Fruit fly (Drosophila melanogaster): ENCODE results near the gene CG13678.

Gene CG13678

DNA sequence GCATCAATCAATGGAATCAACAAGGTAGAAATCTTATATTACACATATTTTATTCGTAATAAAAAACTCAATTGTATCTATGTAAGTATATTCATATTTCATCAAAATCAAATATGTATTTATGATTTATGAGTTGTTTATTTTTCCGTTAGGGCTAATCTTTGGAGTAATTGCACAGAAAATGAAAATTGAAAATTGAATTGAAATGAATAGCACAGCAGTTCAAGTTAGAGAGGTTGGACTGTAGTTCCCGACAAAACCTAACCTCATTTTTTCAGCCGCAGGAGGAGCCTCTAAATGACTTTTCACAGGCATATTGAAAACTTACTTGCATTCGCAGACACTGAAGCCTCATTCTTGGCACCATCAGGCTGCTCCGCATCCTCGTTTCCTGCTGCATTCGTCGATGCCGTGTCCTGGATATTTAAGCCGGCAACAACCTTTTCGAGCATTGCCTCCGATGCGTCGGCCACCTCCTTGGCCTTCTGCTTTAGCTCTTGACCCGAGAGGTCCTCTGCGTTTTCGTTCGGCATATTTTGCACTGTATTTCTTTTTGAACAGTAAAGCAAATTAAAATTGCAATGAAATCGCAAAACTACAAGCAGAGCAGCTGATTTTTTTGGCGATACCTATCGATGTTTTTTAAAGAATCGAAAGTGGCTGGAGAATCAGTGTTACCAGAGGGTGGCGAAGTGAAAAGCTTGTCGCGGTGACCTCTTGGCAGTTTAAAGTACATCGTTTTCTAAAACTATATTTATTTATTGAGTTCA lies 44.0 kb upstream of the CG13678 start, which contains the start of gene Nmt (continued):
- no peak for TF ChIP-seq usp (GFP tag; optimal IDR thresholded peaks at IDR 0.05)
- TF ChIP-seq Med (GFP tag): peak; percentile 79
- TF ChIP-seq YL-1 (GFP tag; optimal IDR thresholded peaks at IDR 0.05): peak; percentile 25
- TF ChIP-seq knrl (GFP tag; IDR thresholded peaks at IDR 0.05; ENCODE audit: partially characterized antibody): peak; percentile 67; the same call in 2 of the 3 replicates
- TF ChIP-seq Dip3 (GFP tag; optimal IDR thresholded peaks at IDR 0.05): peak; percentile 4
- peak; percentile 55 for TF ChIP-seq Aef1 (GFP tag; IDR thresholded peaks at IDR 0.05)
- TF ChIP-seq ind (GFP tag; optimal IDR thresholded peaks at IDR 0.05): peak; percentile 44
- no peak for TF ChIP-seq pum (GFP tag; optimal IDR thresholded peaks at IDR 0.05)
- peak; percentile 6 for TF ChIP-seq CG12659 (GFP tag; optimal IDR thresholded peaks at IDR 0.05)
- peak; percentile 7 for TF ChIP-seq pho (GFP tag; optimal IDR thresholded peaks at IDR 0.05)
- no peak for TF ChIP-seq CrebB (tag; optimal IDR thresholded peaks at IDR 0.05)
- peak; percentile 10 for TF ChIP-seq phol (tag; optimal IDR thresholded peaks at IDR 0.05)
- no peak for TF ChIP-seq Lhr (GFP tag; optimal IDR thresholded peaks at IDR 0.05)
- TF ChIP-seq CG9932 (GFP tag; IDR thresholded peaks at IDR 0.05): peak; percentile 72
- TF ChIP-seq CG10462 (GFP tag; optimal IDR thresholded peaks at IDR 0.05): no peak
- TF ChIP-seq Opbp (GFP tag; IDR thresholded peaks at IDR 0.05; ENCODE audit: partially characterized antibody): peak; percentile 84
- no peak for TF ChIP-seq tgo (GFP tag; IDR thresholded peaks at IDR 0.05)
- TF ChIP-seq ranshi (GFP tag; IDR thresholded peaks at IDR 0.05): peak; percentile 14; the same call in 1 of the 2 replicates
- peak; percentile 68; the same call in 1 of the 3 replicates for TF ChIP-seq CG34422 (GFP tag; IDR thresholded peaks at IDR 0.05)
- TF ChIP-seq CG15514 (GFP tag; optimal IDR thresholded peaks at IDR 0.05): peak; percentile 39
- TF ChIP-seq CG42726 (GFP tag; IDR thresholded peaks at IDR 0.05; ENCODE audit: partially characterized antibody): peak; percentile 35; the same call in 1 of the 2 replicates
- TF ChIP-seq stwl (tag; optimal IDR thresholded peaks at IDR 0.05): peak; percentile 52
- peak; percentile 7 for TF ChIP-seq fd3F (GFP tag; optimal IDR thresholded peaks at IDR 0.05)
- TF ChIP-seq inv (GFP tag; IDR thresholded peaks at IDR 0.05; ENCODE audit: partially characterized antibody): peak; percentile 66
- TF ChIP-seq H15 (GFP tag; IDR thresholded peaks at IDR 0.05): no peak
- TF ChIP-seq ato (GFP tag; IDR thresholded peaks at IDR 0.05; ENCODE audit: partially characterized antibody): peak; percentile 70
- TF ChIP-seq CG14014 (GFP tag; IDR thresholded peaks at IDR 0.05): peak; percentile 56; the same call in 1 of the 2 replicates
- peak; percentile 70 for TF ChIP-seq CG10366 (GFP tag; IDR thresholded peaks at IDR 0.05)
- TF ChIP-seq CG17612 (GFP tag; IDR thresholded peaks at IDR 0.05): no peak
- TF ChIP-seq CG9797 (GFP tag; optimal IDR thresholded peaks at IDR 0.05): peak; percentile 67
- TF ChIP-seq CG4424 (GFP tag; optimal IDR thresholded peaks at IDR 0.05): peak; percentile 27
- TF ChIP-seq Hr78 (GFP tag; optimal IDR thresholded peaks at IDR 0.05): peak in 1 of 2 experiments; percentile 18
- TF ChIP-seq Hmr (GFP tag; optimal IDR thresholded peaks at IDR 0.05): peak; percentile 28
- TF ChIP-seq az2 (GFP tag; optimal IDR thresholded peaks at IDR 0.05): peak; percentile 5
- peak; percentile 10 for TF ChIP-seq CG9437 (GFP tag; optimal IDR thresholded peaks at IDR 0.05)
- TF ChIP-seq CG17359 (tag; optimal IDR thresholded peaks at IDR 0.05): peak; percentile 26
- TF ChIP-seq ERR (GFP tag; optimal IDR thresholded peaks at IDR 0.05): no peak
- no peak for TF ChIP-seq CG32767 (GFP tag; IDR thresholded peaks at IDR 0.05)
- TF ChIP-seq CG12942 (GFP tag; optimal IDR thresholded peaks at IDR 0.05): peak; percentile 14
- 0 out of 3 replicates have a peak, but pooled peaks have one; percentile 11 for TF ChIP-seq CG11093 (GFP tag; IDR thresholded peaks at IDR 0.05)
- TF ChIP-seq CG8290 (GFP tag; optimal IDR thresholded peaks at IDR 0.05): no peak
- peak in 1 of 2 experiments; percentile 3 for TF ChIP-seq CG8290 (tag; optimal IDR thresholded peaks at IDR 0.05)
- TF ChIP-seq CG14860 (GFP tag; IDR thresholded peaks at IDR 0.05; ENCODE audit: partially characterized antibody): peak; percentile 53; the same call in 2 of the 3 replicates
- peak; percentile 58 for TF ChIP-seq Xbp1 (GFP tag; optimal IDR thresholded peaks at IDR 0.05)
- TF ChIP-seq dimm (GFP tag; IDR thresholded peaks at IDR 0.05): no peak
- peak; percentile 17 for TF ChIP-seq Dek (tag; optimal IDR thresholded peaks at IDR 0.05)
- peak in 1 of 2 experiments; percentile 26 for TF ChIP-seq dpn (GFP tag; optimal IDR thresholded peaks at IDR 0.05)
- peak; percentile 53; the same call in 1 of the 2 replicates for TF ChIP-seq tna (GFP tag; IDR thresholded peaks at IDR 0.05; ENCODE audit: partially characterized antibody)

Data from whole organism, embryonic.